Fruit fly (Drosophila melanogaster) whole organism, embryonic: Measurements from ENCODE around the gene CG11975.

Experiments
- Abd-B ChIP-seq: fragments of 200-800 bp; sonication (Bioruptor generic); optimal IDR thresholded peaks from 2 replicates; lab custom pipeline; 2018; ENCODE audit warnings: missing biosample characterization, mild to moderate bottlenecking, missing genetic modification characterization, moderate library complexity
- Adf1 ChIP-seq: fragments of 200-800 bp; sonication (Bioruptor generic); IDR thresholded peaks from 2 replicates; pipeline ENCODE4 v1.3.6; 2022; ENCODE audit warnings: missing biosample characterization, missing genetic modification characterization
- Asciz ChIP-seq: fragments of 200-800 bp; sonication (Bioruptor generic); optimal IDR thresholded peaks from 2 replicates; lab custom pipeline; 2017; ENCODE audit warnings: missing biosample characterization, mild to moderate bottlenecking, missing genetic modification characterization, missing genetic modification reagents
- Atf6 ChIP-seq: fragments of 200-800 bp; sonication (Bioruptor generic); IDR thresholded peaks from 2 replicates; pipeline ENCODE4 v1.3.6; 2022; ENCODE audit warnings: missing biosample characterization, missing genetic modification characterization
- Awh ChIP-seq: fragments of 200-800 bp; sonication (Bioruptor generic); IDR thresholded peaks from 2 replicates; pipeline ENCODE4, ENCODE4 v1.3.6; 2022; ENCODE audit warnings: missing biosample characterization, missing genetic modification characterization
- CG10366 ChIP-seq: fragments of 200-800 bp; sonication (Bioruptor generic); IDR thresholded peaks from 2 replicates; pipeline ENCODE4 v1.3.6; 2022; ENCODE audit warnings: missing biosample characterization, missing genetic modification characterization
- CG10431 ChIP-seq: fragments of 200-800 bp; sonication (Bioruptor generic); optimal IDR thresholded peaks from 3 replicates; lab custom pipeline; 2018; ENCODE audit warnings: missing biosample characterization, mild to moderate bottlenecking, missing genetic modification characterization
- CG11696 ChIP-seq: fragments of 200-800 bp; sonication (Bioruptor generic); IDR thresholded peaks from 2 replicates; pipeline ENCODE4 v1.3.6; 2022; ENCODE audit warnings: missing biosample characterization, missing genetic modification characterization
- CG12155 ChIP-seq: fragments of 200-800 bp; sonication (Bioruptor generic); optimal IDR thresholded peaks from 3 replicates; lab custom pipeline; 2016; ENCODE audit warnings: missing biosample characterization, missing genetic modification characterization
- CG12391 ChIP-seq: fragments of 200-800 bp; sonication (Bioruptor generic); optimal IDR thresholded peaks from 3 replicates; lab custom pipeline; 2018; ENCODE audit warnings: missing biosample characterization, mild to moderate bottlenecking, missing genetic modification characterization, moderate library complexity
- CG12942 ChIP-seq: fragments of 200-800 bp; sonication (Bioruptor generic); optimal IDR thresholded peaks from 3 replicates; lab custom pipeline; 2016; ENCODE audit warnings: missing biosample characterization, missing genetic modification characterization
- CG13123 ChIP-seq: fragments of 200-800 bp; sonication (Bioruptor generic); optimal IDR thresholded peaks from 2 replicates; lab custom pipeline; 2016; ENCODE audit warnings: missing biosample characterization, missing genetic modification characterization
- CG13287 ChIP-seq: fragments of 200-800 bp; sonication (Bioruptor generic); IDR thresholded peaks from 2 replicates; pipeline ENCODE4 v1.3.6; 2022; ENCODE audit warnings: missing biosample characterization, missing genetic modification characterization; ENCODE audit not compliant: partially characterized antibody
- CG14050 ChIP-seq: fragments of 200-800 bp; sonication (Bioruptor generic); IDR thresholded peaks from 3 replicates; pipeline ENCODE4 v1.3.6; 2022; ENCODE audit warnings: missing biosample characterization, missing genetic modification characterization
- CG16815 ChIP-seq: fragments of 200-800 bp; sonication (Bioruptor generic); optimal IDR thresholded peaks from 3 replicates; lab custom pipeline; 2017; ENCODE audit warnings: missing biosample characterization, mild to moderate bottlenecking, missing genetic modification characterization
- CG17568 ChIP-seq: fragments of 200-800 bp; sonication (Bioruptor generic); optimal IDR thresholded peaks from 2 replicates; lab custom pipeline; 2018; ENCODE audit warnings: missing biosample characterization, mild to moderate bottlenecking, missing genetic modification characterization, moderate library complexity
- CG17912 ChIP-seq: fragments of 200-800 bp; sonication (Bioruptor generic); optimal IDR thresholded peaks from 2 replicates; lab custom pipeline; 2018; ENCODE audit warnings: missing biosample characterization, mild to moderate bottlenecking, missing genetic modification characterization
- CG3163 ChIP-seq: fragments of 200-800 bp; sonication (Bioruptor generic); optimal IDR thresholded peaks from 3 replicates; lab custom pipeline; 2016; ENCODE audit warnings: missing biosample characterization, missing genetic modification characterization
- CG32532 ChIP-seq: fragments of 200-800 bp; sonication (Bioruptor generic); IDR thresholded peaks from 2 replicates; pipeline ENCODE4 v1.3.6; 2022; ENCODE audit warnings: missing biosample characterization, missing genetic modification characterization
- CG3995 ChIP-seq: fragments of 200-800 bp; sonication (Bioruptor generic); optimal IDR thresholded peaks from 3 replicates; lab custom pipeline; 2016; ENCODE audit warnings: missing biosample characterization, missing genetic modification characterization
- CG4360 ChIP-seq: fragments of 200-800 bp; sonication (Bioruptor generic); IDR thresholded peaks from 2 replicates; pipeline ENCODE4 v1.3.6; 2022; ENCODE audit warnings: missing biosample characterization, missing genetic modification characterization
- CG4617 ChIP-seq: fragments of 200-800 bp; sonication (Bioruptor generic); optimal IDR thresholded peaks from 3 replicates; lab custom pipeline; 2016; ENCODE audit warnings: missing biosample characterization, missing genetic modification characterization, borderline replicate concordance
- CG7271 ChIP-seq: fragments of 200-800 bp; sonication (Bioruptor generic); optimal IDR thresholded peaks from 2 replicates; lab custom pipeline; 2018; ENCODE audit warnings: missing biosample characterization, mild to moderate bottlenecking, missing genetic modification characterization, moderate library complexity
- CG8944 ChIP-seq: fragments of 200-800 bp; sonication (Bioruptor generic); optimal IDR thresholded peaks from 3 replicates; lab custom pipeline; 2016; ENCODE audit warnings: missing biosample characterization, missing genetic modification characterization
- D19B ChIP-seq: fragments of 200-800 bp; sonication (Bioruptor generic); optimal IDR thresholded peaks from 2 replicates; lab custom pipeline; 2017; ENCODE audit warnings: missing biosample characterization, mild to moderate bottlenecking, missing genetic modification characterization
- Deaf1 ChIP-seq: fragments of 200-800 bp; optimal IDR thresholded peaks from 3 replicates; lab custom pipeline; 2019; ENCODE audit warnings: missing biosample characterization, mild to moderate bottlenecking, missing genetic modification characterization, moderate library complexity
- Doc2 ChIP-seq: fragments of 200-800 bp; sonication (Bioruptor generic); IDR thresholded peaks from 2 replicates; pipeline ENCODE4 v1.3.6; 2022; ENCODE audit warnings: missing biosample characterization, missing genetic modification characterization
- Dp ChIP-seq: fragments of 200-800 bp; sonication (Bioruptor generic); optimal IDR thresholded peaks from 2 replicates; lab custom pipeline; 2018; ENCODE audit warnings: missing biosample characterization, mild to moderate bottlenecking, missing genetic modification characterization, moderate library complexity
- ERR ChIP-seq: fragments of 200-800 bp; sonication (Bioruptor generic); optimal IDR thresholded peaks from 2 replicates; lab custom pipeline; 2016; ENCODE audit warnings: missing biosample characterization, missing genetic modification characterization
- Hsf ChIP-seq: fragments of 200-800 bp; sonication (Bioruptor generic); optimal IDR thresholded peaks from 3 replicates; lab custom pipeline; 2016; ENCODE audit warnings: missing biosample characterization, missing genetic modification characterization
- Neu2 ChIP-seq: fragments of 200-800 bp; sonication (Bioruptor generic); optimal IDR thresholded peaks from 3 replicates; lab custom pipeline; 2016; ENCODE audit warnings: missing biosample characterization, missing genetic modification characterization, borderline replicate concordance
- Oaz ChIP-seq: fragments of 200-800 bp; sonication (Bioruptor generic); IDR thresholded peaks from 2 replicates; pipeline ENCODE4 v1.3.6; 2022; ENCODE audit warnings: missing biosample characterization, missing genetic modification characterization
- PHDP ChIP-seq: fragments of 200-800 bp; sonication (Bioruptor generic); optimal IDR thresholded peaks from 3 replicates; lab custom pipeline; 2018; ENCODE audit warnings: missing biosample characterization, mild to moderate bottlenecking, missing genetic modification characterization, moderate library complexity
- Spps ChIP-seq: fragments of 200-800 bp; sonication (Bioruptor generic); optimal IDR thresholded peaks from 2 replicates; lab custom pipeline; 2018; ENCODE audit warnings: missing biosample characterization, mild to moderate bottlenecking, missing genetic modification characterization
- Stat92E ChIP-seq, 3 experiments: fragments of >200 bp in 2 of 3; fragments of 200-800 bp in 1 of 3; sonication (Bioruptor generic) in 1 of 3; optimal IDR thresholded peaks; 2 replicates each; lab custom pipeline; 2017 to 2019; ENCODE audit warnings: missing biosample characterization in 3 of 3, missing genetic modification characterization in 3 of 3, mild to moderate bottlenecking in 1 of 3, moderate library complexity in 1 of 3
- btn ChIP-seq: fragments of 200-800 bp; sonication (Bioruptor generic); optimal IDR thresholded peaks from 2 replicates; lab custom pipeline; 2016; ENCODE audit warnings: missing biosample characterization, missing genetic modification characterization
- chif ChIP-seq, 2 experiments: fragments of 200-800 bp; sonication (Bioruptor generic); optimal IDR thresholded peaks; 3 replicates each; lab custom pipeline; 2016; ENCODE audit warnings: missing biosample characterization in 2 of 2, missing genetic modification characterization in 2 of 2
- chn ChIP-seq: fragments of 200-800 bp; sonication (Bioruptor generic); optimal IDR thresholded peaks from 2 replicates; lab custom pipeline; 2016; ENCODE audit warnings: missing biosample characterization, missing genetic modification characterization
- cwo ChIP-seq: fragments of 200-800 bp; sonication (Bioruptor generic); optimal IDR thresholded peaks from 3 replicates; lab custom pipeline; 2017; ENCODE audit warnings: missing biosample characterization, missing genetic modification characterization, mild to moderate bottlenecking, moderate library complexity, missing genetic modification reagents
- dmrt99B ChIP-seq: fragments of 200-800 bp; sonication (Bioruptor generic); optimal IDR thresholded peaks from 2 replicates; lab custom pipeline; 2018; ENCODE audit warnings: missing biosample characterization, mild to moderate bottlenecking, missing genetic modification characterization, moderate library complexity
- kah ChIP-seq: fragments of 200-800 bp; sonication (Bioruptor generic); optimal IDR thresholded peaks from 2 replicates; lab custom pipeline; 2018; ENCODE audit warnings: missing biosample characterization, mild to moderate bottlenecking, missing genetic modification characterization
- oc ChIP-seq: fragments of 200-800 bp; sonication (Bioruptor generic); optimal IDR thresholded peaks from 2 replicates; lab custom pipeline; 2018; ENCODE audit warnings: missing biosample characterization, mild to moderate bottlenecking, missing genetic modification characterization, moderate library complexity
- prd ChIP-seq, 3 experiments: fragments of >200 bp in 2 of 3; fragments of 200-800 bp in 1 of 3; sonication (Bioruptor generic) in 1 of 3; optimal IDR thresholded peaks in 2 of 3; IDR thresholded peaks in 1 of 3; 2 replicates in 2 of 3; 3 replicates in 1 of 3; pipeline versions ENCODE4 v1.3.6 to Lab custom; 2017 to 2022; ENCODE audit warnings: missing biosample characterization in 1 of 3, missing genetic modification characterization in 1 of 3
- ranshi ChIP-seq: fragments of 200-800 bp; sonication (Bioruptor generic); IDR thresholded peaks from 2 replicates; pipeline ENCODE4 v1.3.6; 2022; ENCODE audit warnings: missing biosample characterization, missing genetic modification characterization
- schlank ChIP-seq: fragments of 200-800 bp; sonication (Bioruptor generic); optimal IDR thresholded peaks from 2 replicates; lab custom pipeline; 2018; ENCODE audit warnings: missing biosample characterization, mild to moderate bottlenecking, missing genetic modification characterization
- sisA ChIP-seq: fragments of 200-800 bp; sonication (Bioruptor generic); IDR thresholded peaks from 2 replicates; pipeline ENCODE4 v1.3.6; 2022; ENCODE audit warnings: missing biosample characterization, missing genetic modification characterization
- trh ChIP-seq: fragments of 200-800 bp; sonication (Bioruptor generic); optimal IDR thresholded peaks from 2 replicates; lab custom pipeline; 2016; ENCODE audit warnings: missing biosample characterization, missing genetic modification characterization
- wdn ChIP-seq: fragments of 200-800 bp; sonication (Bioruptor generic); IDR thresholded peaks from 2 replicates; pipeline ENCODE4 v1.3.6; 2022; ENCODE audit warnings: missing biosample characterization, missing genetic modification characterization
- zf30C ChIP-seq: fragments of 200-800 bp; sonication (Bioruptor generic); optimal IDR thresholded peaks from 3 replicates; lab custom pipeline; 2018; ENCODE audit warnings: missing biosample characterization, mild to moderate bottlenecking, missing genetic modification characterization

The CG11975 gene

dm6 chr3R:9013765-9014380, 20.8 kb downstream of the CG11975 start (continued):
- TF ChIP-seq Awh (GFP tag; lab: Robert Waterston, UW) (no peak), CG17912 (GFP tag; lab: Kevin White, UChicago) (no peak), Stat92E (GFP tag; optimal IDR thresholded peaks at IDR 0.05; lab: Kevin White, UChicago) (no peak), zf30C (GFP tag; lab: Kevin White, UChicago) (no peak), Spps (tag; lab: Kevin White, UChicago) (no peak), CG13287 (GFP tag; lab: Robert Waterston, UW) (no peak), Adf1 (peak; percentile 42; the same call in 1 of the 2 replicates), Hsf (GFP tag; lab: Kevin White, UChicago) (peak; percentile 52), ranshi (peak; percentile 29; the same call in 1 of the 2 replicates), ERR (GFP tag; lab: Kevin White, UChicago) (peak; percentile 24), CG14050 (no peak), Deaf1 (tag; lab: Kevin White, UChicago) (no peak), PHDP (peak; percentile 8), CG11696 (GFP tag; lab: Robert Waterston, UW) (peak; percentile 97), CG10366 (no peak), oc (tag; lab: Kevin White, UChicago) (no peak), Doc2 (GFP tag; lab: Robert Waterston, UW) (no peak), btn (GFP tag; lab: Kevin White, UChicago) (no peak), Dp (GFP tag; lab: Kevin White, UChicago) (peak; percentile 23), CG32532 (GFP tag; lab: Robert Waterston, UW) (peak; percentile 34; the same call in 1 of the 2 replicates), CG16815 (GFP tag; lab: Kevin White, UChicago) (no peak), CG12391 (tag; lab: Kevin White, UChicago) (peak; percentile 42), trh (GFP tag; lab: Kevin White, UChicago) (no peak), CG12155 (peak; percentile 36), prd (optimal IDR thresholded peaks at IDR 0.05; lab: Kevin White, UChicago) (no peak), prd (GFP tag; IDR thresholded peaks at IDR 0.05; lab: Robert Waterston, UW) (peak; percentile 37; the same call in 1 of the 3 replicates), Neu2 (GFP tag; lab: Kevin White, UChicago) (no peak), dmrt99B (no peak), kah (GFP tag; lab: Kevin White, UChicago) (no peak), Atf6 (GFP tag; lab: Robert Waterston, UW) (peak; percentile 39; the same call in 1 of the 2 replicates), Asciz (GFP tag; lab: Kevin White, UChicago) (no peak), CG13123 (GFP tag; lab: Kevin White, UChicago) (peak; percentile 49), CG7271 (tag; lab: Kevin White, UChicago) (no peak), chif (GFP tag; optimal IDR thresholded peaks at IDR 0.05; lab: Kevin White, UChicago) (peak in 1 of 2 experiments; percentile 42), CG4360 (no peak), D19B (GFP tag; lab: Kevin White, UChicago) (no peak), schlank (no peak), CG3163 (GFP tag; lab: Kevin White, UChicago) (peak; percentile 56), Oaz (GFP tag; lab: Robert Waterston, UW) (no peak; the same call in 1 of the 2 replicates), CG8944 (GFP tag; lab: Kevin White, UChicago) (peak; percentile 47), CG12942 (GFP tag; lab: Kevin White, UChicago) (peak; percentile 40), CG17568 (GFP tag; lab: Kevin White, UChicago) (no peak), CG4617 (peak; percentile 83), CG10431 (GFP tag; lab: Kevin White, UChicago) (no peak), cwo (GFP tag; lab: Kevin White, UChicago) (peak; percentile 63), wdn (GFP tag; lab: Robert Waterston, UW) (no peak), chn (GFP tag; lab: Kevin White, UChicago) (peak; percentile 64), Abd-B (GFP tag; lab: Kevin White, UChicago) (no peak), CG3995 (GFP tag; lab: Kevin White, UChicago) (peak; percentile 33), sisA (peak; percentile 35; the same call in 1 of the 2 replicates)
